Worm (Caenorhabditis elegans) whole organism, mixed stage, embryonic: ENCODE measurements around the gene F29A7.6.

Experiments
- M03D4.4 ChIP-seq: sonication (generic microtip); optimal IDR thresholded peaks from 2 replicates; lab custom pipeline; 2017; ENCODE audit warnings: mild to moderate bottlenecking, missing genetic modification characterization, missing compliant biosample characterization
- bed-3 ChIP-seq: fragments of 200-800 bp; sonication (Bioruptor generic); optimal IDR thresholded peaks from 3 replicates; lab custom pipeline; 2018; ENCODE audit warnings: mild to moderate bottlenecking, missing genetic modification characterization, moderate library complexity, missing compliant biosample characterization
- blmp-1 ChIP-seq: fragments of 150-350 bp; optimal IDR thresholded peaks from 2 replicates; lab custom pipeline; 2014; ENCODE audit warnings: missing biosample characterization, missing genetic modification characterization
- ceh-39 ChIP-seq: fragments of 150-350 bp; optimal IDR thresholded peaks from 2 replicates; lab custom pipeline; 2014; ENCODE audit warnings: missing biosample characterization, missing genetic modification characterization
- ceh-83 ChIP-seq: fragments of 200-800 bp; sonication (Bioruptor generic); optimal IDR thresholded peaks from 2 replicates; lab custom pipeline; 2018; ENCODE audit warnings: mild to moderate bottlenecking, missing genetic modification characterization, missing compliant biosample characterization
- ces-1 ChIP-seq: fragments of 150-350 bp; optimal IDR thresholded peaks from 2 replicates; lab custom pipeline; 2014; ENCODE audit warnings: missing biosample characterization, missing genetic modification reagents, missing genetic modification characterization
- elt-3 ChIP-seq: fragments of 150-350 bp; optimal IDR thresholded peaks from 2 replicates; lab custom pipeline; 2014; ENCODE audit warnings: missing biosample characterization, missing genetic modification characterization
- ham-2 ChIP-seq: fragments of 200-800 bp; sonication (Bioruptor generic); optimal IDR thresholded peaks from 2 replicates; lab custom pipeline; 2018; ENCODE audit warnings: mild to moderate bottlenecking, missing genetic modification characterization, missing compliant biosample characterization
- hlh-1 ChIP-seq: fragments of 150-350 bp; optimal IDR thresholded peaks from 2 replicates; lab custom pipeline; 2014; ENCODE audit warnings: missing biosample characterization, missing genetic modification reagents, missing genetic modification characterization
- lin-13 ChIP-seq: fragments of 150-350 bp; optimal IDR thresholded peaks from 2 replicates; lab custom pipeline; 2014; ENCODE audit warnings: missing biosample characterization, missing genetic modification characterization
- lin-32 ChIP-seq: fragments of 200-800 bp; sonication (Bioruptor generic); optimal IDR thresholded peaks from 2 replicates; lab custom pipeline; 2018; ENCODE audit warnings: mild to moderate bottlenecking, missing genetic modification characterization, missing compliant biosample characterization
- lsy-2 ChIP-seq: fragments of 150-350 bp; optimal IDR thresholded peaks from 2 replicates; lab custom pipeline; 2014; ENCODE audit warnings: missing biosample characterization, missing genetic modification characterization
- mab-5 ChIP-seq: fragments of 150-350 bp; optimal IDR thresholded peaks from 2 replicates; lab custom pipeline; 2014; ENCODE audit warnings: missing biosample characterization, missing genetic modification characterization
- mep-1 ChIP-seq: fragments of 150-350 bp; optimal IDR thresholded peaks from 2 replicates; lab custom pipeline; 2017; ENCODE audit warnings: missing biosample characterization, missing genetic modification reagents, missing genetic modification characterization, inconsistent platforms
- mls-2 ChIP-seq: sonication (generic microtip); optimal IDR thresholded peaks from 2 replicates; lab custom pipeline; 2016; ENCODE audit warnings: mild to moderate bottlenecking, missing genetic modification characterization, moderate library complexity, missing compliant biosample characterization
- nhr-2 ChIP-seq: fragments of 150-350 bp; optimal IDR thresholded peaks from 2 replicates; lab custom pipeline; 2014; ENCODE audit warnings: missing biosample characterization, missing genetic modification characterization
- nhr-237 ChIP-seq: fragments of 150-350 bp; optimal IDR thresholded peaks from 2 replicates; lab custom pipeline; 2014; ENCODE audit warnings: missing biosample characterization, missing genetic modification characterization
- nhr-28 ChIP-seq: fragments of 150-350 bp; optimal IDR thresholded peaks from 2 replicates; lab custom pipeline; 2014; ENCODE audit warnings: missing biosample characterization, missing genetic modification characterization
- nhr-76 ChIP-seq: sonication (generic microtip); optimal IDR thresholded peaks from 2 replicates; lab custom pipeline; 2017; ENCODE audit warnings: missing biosample characterization, missing genetic modification characterization
- sem-2 ChIP-seq: fragments of 200-800 bp; sonication (Bioruptor generic); optimal IDR thresholded peaks from 2 replicates; lab custom pipeline; 2018; ENCODE audit warnings: mild to moderate bottlenecking, missing genetic modification characterization, missing compliant biosample characterization
- snpc-4 ChIP-seq: fragments of 150-350 bp; optimal IDR thresholded peaks from 2 replicates; lab custom pipeline; 2014; ENCODE audit warnings: missing biosample characterization, missing genetic modification characterization
- sptf-1 ChIP-seq: sonication (generic microtip); optimal IDR thresholded peaks from 2 replicates; lab custom pipeline; 2017; ENCODE audit warnings: mild to moderate bottlenecking, missing genetic modification characterization, moderate library complexity, missing compliant biosample characterization
- tbx-8 ChIP-seq: fragments of 200-800 bp; sonication (Bioruptor generic); optimal IDR thresholded peaks from 2 replicates; lab custom pipeline; 2018; ENCODE audit warnings: mild to moderate bottlenecking, missing genetic modification characterization, moderate library complexity, missing compliant biosample characterization
- unc-120 ChIP-seq: sonication (generic microtip); optimal IDR thresholded peaks from 2 replicates; lab custom pipeline; 2017; ENCODE audit warnings: missing genetic modification characterization, missing compliant biosample characterization; ENCODE audit not compliant: poor library complexity, severe bottlenecking
- unc-39 ChIP-seq: fragments of 150-350 bp; optimal IDR thresholded peaks from 2 replicates; lab custom pipeline; 2014; ENCODE audit warnings: missing biosample characterization, missing genetic modification characterization
- unc-62 ChIP-seq: fragments of 150-350 bp; optimal IDR thresholded peaks from 2 replicates; lab custom pipeline; 2014; ENCODE audit warnings: missing biosample characterization, missing genetic modification reagents, missing genetic modification characterization
- zip-8 ChIP-seq: fragments of 150-350 bp; optimal IDR thresholded peaks from 2 replicates; lab custom pipeline; 2014; ENCODE audit warnings: missing biosample characterization, missing genetic modification characterization
- ztf-11 ChIP-seq: fragments of 150-350 bp; optimal IDR thresholded peaks from 2 replicates; lab custom pipeline; 2014; ENCODE audit warnings: missing biosample characterization, missing genetic modification characterization

Gene F29A7.6

ce11 chrII:2758476-2758875 lies 6.1 kb upstream of the F29A7.6 start, which contains the start of gene fbxb-107:
fbxb-107 (plus strand) TSS chrII:2758772.
- TF ChIP-seq ceh-39 (tag; lab: Kevin White, UChicago) (peak; percentile 99), snpc-4 (no peak), sptf-1 (tag; lab: Kevin White, UChicago) (no peak), M03D4.4 (tag; lab: Kevin White, UChicago) (no peak), bed-3 (no peak), ham-2 (GFP tag; lab: Kevin White, UChicago) (no peak)
- TF ChIP-seq, all 35 proteins: peak for 1

- TF ChIP-seq unc-62 (GFP tag; lab: Kevin White, UChicago): no peak
- TF ChIP-seq hlh-1 (tag; lab: Kevin White, UChicago): no peak
- TF ChIP-seq mab-5 (tag; lab: Kevin White, UChicago): no peak
- TF ChIP-seq unc-120 (tag; lab: Kevin White, UChicago): no peak
- no peak for TF ChIP-seq lin-32
- TF ChIP-seq zip-8 (tag; lab: Kevin White, UChicago): no peak
- no peak for TF ChIP-seq unc-39 (tag; lab: Kevin White, UChicago)
- no peak for TF ChIP-seq elt-3 (tag; lab: Kevin White, UChicago)
- no peak for TF ChIP-seq nhr-2 (tag; lab: Kevin White, UChicago)
- no peak for TF ChIP-seq ham-2 (GFP tag; lab: Kevin White, UChicago)
- TF ChIP-seq sem-2 (GFP tag; lab: Kevin White, UChicago): no peak
- TF ChIP-seq nhr-28 (tag; lab: Kevin White, UChicago): no peak
- no peak for TF ChIP-seq bed-3
These were observed 5.5 kb upstream of the F29A7.6 start, which contains the start of gene F29A7.8 for ce11 chrII:2757954-2758353. F29A7.8 (minus strand) TSS chrII:2758054.

- TF ChIP-seq ztf-11 (tag; lab: Kevin White, UChicago) (no peak), blmp-1 (no peak), nhr-76 (tag; lab: Kevin White, UChicago) (no peak), bed-3 (no peak), tbx-8 (GFP tag; lab: Kevin White, UChicago) (no peak), mab-5 (tag; lab: Kevin White, UChicago) (no peak)
These were observed 3.9 kb upstream of the F29A7.6 start for ce11 chrII:2756351-2756750.

- TF ChIP-seq nhr-2 (tag; lab: Kevin White, UChicago): no peak
- no peak for TF ChIP-seq nhr-28 (tag; lab: Kevin White, UChicago)
- no peak for TF ChIP-seq unc-62 (GFP tag; lab: Kevin White, UChicago)
- TF ChIP-seq ces-1 (GFP tag; lab: Kevin White, UChicago): no peak
- no peak for TF ChIP-seq mls-2 (tag; lab: Kevin White, UChicago)
- TF ChIP-seq sem-2 (GFP tag; lab: Kevin White, UChicago): no peak
- no peak for TF ChIP-seq unc-39 (tag; lab: Kevin White, UChicago)
- no peak for TF ChIP-seq M03D4.4 (tag; lab: Kevin White, UChicago)
- TF ChIP-seq blmp-1: no peak
- no peak for TF ChIP-seq ceh-83 (GFP tag; lab: Kevin White, UChicago)
- TF ChIP-seq zip-8 (tag; lab: Kevin White, UChicago): no peak
- TF ChIP-seq lin-32: no peak
- no peak for TF ChIP-seq nhr-237 (tag; lab: Kevin White, UChicago)
- no peak for TF ChIP-seq elt-3 (tag; lab: Kevin White, UChicago)
- TF ChIP-seq lsy-2 (tag; lab: Kevin White, UChicago): no peak
- no peak for TF ChIP-seq mep-1 (tag; lab: Kevin White, UChicago)
These were observed 2.2 kb upstream of the F29A7.6 start for ce11 chrII:2754595-2754994.

- no peak for TF ChIP-seq blmp-1
These were observed 588 bp upstream of the F29A7.6 start, which contains the start of gene F29A7.3 for ce11 chrII:2752999-2753398. F29A7.3 (plus strand) TSS chrII:2753299.

- TF ChIP-seq mep-1 (tag; lab: Kevin White, UChicago): no peak
- no peak for TF ChIP-seq zip-8 (tag; lab: Kevin White, UChicago)
- no peak for TF ChIP-seq unc-120 (tag; lab: Kevin White, UChicago)
- TF ChIP-seq ces-1 (GFP tag; lab: Kevin White, UChicago): no peak
- TF ChIP-seq mls-2 (tag; lab: Kevin White, UChicago): no peak
- TF ChIP-seq bed-3: no peak
- TF ChIP-seq lin-13: no peak
- TF ChIP-seq ztf-11 (tag; lab: Kevin White, UChicago): no peak
- no peak for TF ChIP-seq lin-32
- no peak for TF ChIP-seq nhr-76 (tag; lab: Kevin White, UChicago)
- TF ChIP-seq, all 35 proteins: peak for 0
These were observed 1.1 kb downstream of the F29A7.6 start for ce11 chrII:2751278-2751677.
